Worm (Caenorhabditis elegans): ENCODE results near the gene mks-5.

DNA sequence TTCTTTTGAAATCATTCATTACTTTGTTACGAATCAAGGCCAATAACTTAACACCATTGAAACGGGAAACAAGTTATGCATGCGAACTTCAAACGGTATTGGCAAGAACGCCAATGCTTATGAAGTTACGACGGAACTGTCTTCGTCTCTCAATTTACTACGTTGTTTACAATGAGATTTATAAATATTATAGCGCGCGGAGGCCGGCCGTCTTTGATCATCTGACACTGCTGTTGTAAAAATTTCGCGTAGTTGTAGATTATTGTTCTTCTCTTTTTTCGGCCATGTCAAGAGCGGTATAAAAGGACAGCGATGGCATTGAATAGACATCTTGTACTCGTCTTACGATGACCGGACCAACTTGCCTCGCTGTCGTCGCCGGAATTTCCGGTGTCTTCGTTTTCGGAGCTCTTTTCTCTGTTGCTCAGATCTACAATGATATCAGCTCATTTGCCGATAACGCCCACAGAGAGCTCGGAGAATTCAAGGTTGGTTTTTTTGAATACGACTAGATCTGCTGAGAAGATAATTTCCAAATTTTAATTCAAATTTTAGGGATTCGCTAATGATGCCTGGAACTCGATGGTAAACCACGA lies 15.4 kb upstream of the mks-5 start, which contains the start of gene col-39:
- TF ChIP-seq ama-1 (optimal IDR thresholded peaks at IDR 0.05) (no peak), ama-1 (GFP tag; optimal IDR thresholded peaks at IDR 0.05) (no peak), C17E4.6 (GFP tag; IDR thresholded peaks at IDR 0.05) (no peak), tbp1 (GFP tag; optimal IDR thresholded peaks at IDR 0.05) (no peak), die-1 (tag; optimal IDR thresholded peaks at IDR 0.05) (no peak), madf-6 (GFP tag; IDR thresholded peaks at IDR 0.05) (no peak)

Data from whole organism, young adult.